Fruit fly (Drosophila melanogaster) whole organism, larva: ENCODE results near the gene CG10748.
A peak's percentile ranks its signal among the peaks of the same experiment; 100 is the strongest.

Experiments used
- noc ChIP-seq: fragments of 200-800 bp; sonication (Bioruptor generic); optimal IDR thresholded peaks from 3 replicates; lab custom pipeline; 2019; ENCODE audit warnings: missing biosample characterization, mild to moderate bottlenecking, missing genetic modification characterization, moderate library complexity

Gene CG10748

DNA sequence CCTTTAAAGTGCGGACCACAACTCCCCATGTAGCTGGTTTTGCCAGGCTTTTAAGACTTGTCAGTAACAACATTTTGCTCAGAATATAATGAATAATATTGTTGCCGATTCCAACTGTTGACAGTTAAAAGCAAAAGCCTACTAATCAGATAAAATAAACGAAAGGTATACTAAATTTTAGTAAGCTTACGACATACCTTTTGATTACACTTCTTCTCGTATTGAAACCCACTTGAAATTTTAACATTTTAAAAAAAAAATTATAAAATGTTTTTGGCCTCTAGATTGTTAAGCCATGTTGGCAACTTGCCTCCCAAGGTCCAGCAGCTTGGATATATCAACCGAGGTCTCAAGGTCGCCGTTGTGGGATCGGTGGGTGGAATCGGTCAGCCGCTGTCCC lies at the start of gene CG10748, which contains the start of gene CG10749:
TSS of gene CG10748 (minus strand) at position 101 of the 400 bp plus-strand sequence.
TSS of gene CG10749 (plus strand) at position 216 of the 400 bp plus-strand sequence.
- no peak for TF ChIP-seq noc (tag; lab: Kevin White, UChicago)

DNA sequence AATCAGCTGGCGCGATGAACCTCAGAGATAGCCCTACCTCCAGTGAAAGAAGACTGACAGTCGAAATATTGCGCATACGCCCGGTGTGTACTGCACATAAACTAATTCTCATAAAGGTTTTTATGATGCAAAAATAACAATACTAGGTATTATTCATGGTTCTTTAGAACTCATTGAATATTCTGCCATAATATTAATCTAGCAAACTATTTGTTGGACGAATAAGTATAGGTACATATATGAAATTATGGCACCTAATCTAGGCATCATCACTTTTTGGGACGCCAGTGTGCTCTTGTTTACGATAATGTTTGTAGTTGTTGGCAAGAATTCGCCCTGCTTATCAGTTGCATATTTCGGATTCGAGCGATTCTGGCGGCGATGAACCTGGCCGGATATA lies 49.6 kb upstream of the CG10748 start:
- TF ChIP-seq noc (tag; lab: Kevin White, UChicago) = peak; percentile 77

DNA sequence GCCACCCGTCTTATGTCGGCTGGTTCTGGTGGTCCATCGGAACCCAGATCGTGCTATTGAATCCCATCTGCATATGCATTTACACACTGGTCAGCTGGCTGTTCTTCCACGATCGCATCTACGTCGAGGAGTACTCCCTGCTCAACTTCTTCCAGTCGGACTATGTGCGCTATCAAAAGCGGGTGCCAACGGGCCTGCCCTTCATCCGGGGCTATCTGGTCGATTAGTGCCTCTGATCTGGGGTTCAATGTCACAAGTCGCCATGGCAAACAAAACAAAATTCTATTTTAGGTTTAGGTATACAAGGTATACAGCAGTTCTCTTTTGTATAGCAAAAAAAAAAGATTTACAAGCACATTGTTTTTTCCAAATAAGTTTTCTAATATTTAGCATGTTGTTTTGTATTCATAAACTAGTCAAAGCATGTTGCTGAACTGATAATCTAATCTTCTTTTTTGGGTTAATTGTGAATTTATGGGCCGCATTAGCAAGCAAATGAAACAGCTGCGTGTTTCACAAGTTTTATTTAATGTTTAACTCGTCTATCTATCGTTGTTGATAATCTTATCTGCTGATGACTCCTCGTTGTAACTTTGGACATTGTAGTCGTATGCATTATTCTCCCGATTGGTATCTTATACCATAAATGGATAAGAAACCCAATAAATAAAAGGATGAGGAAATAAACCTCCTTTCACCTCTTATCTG lies 47.2 kb upstream of the CG10748 start:
- peak; percentile 62 for TF ChIP-seq noc (tag; lab: Kevin White, UChicago)

DNA sequence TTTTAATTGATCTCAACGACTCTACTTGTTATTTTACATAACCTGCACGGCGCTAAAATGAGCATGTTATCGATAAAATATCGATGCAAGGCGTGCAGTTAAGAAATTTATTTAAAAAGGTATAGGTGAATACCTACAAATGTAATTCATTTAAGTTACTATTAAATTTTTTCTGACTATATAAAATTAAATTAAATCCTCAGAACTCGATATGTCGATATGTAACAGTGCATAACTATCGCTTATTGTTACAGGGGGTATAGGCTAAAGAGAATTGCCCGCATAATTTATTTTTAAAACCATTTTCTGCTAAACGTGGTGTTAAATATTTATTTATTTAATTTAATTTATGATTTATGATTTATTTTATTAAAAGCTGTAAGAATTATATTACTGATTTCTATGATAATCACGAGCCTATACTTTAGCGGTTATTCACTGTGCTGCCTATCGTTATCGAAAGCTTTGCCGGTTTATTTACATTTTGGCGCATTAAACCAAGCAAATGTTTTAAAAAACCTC lies 45.7 kb upstream of the CG10748 start, which contains the start of the genes mRpL20 and Icmt:
TSS of gene mRpL20 (minus strand) at position 65 of the 522 bp plus-strand sequence.
TSS of gene Icmt (plus strand) at position 464 of the 522 bp plus-strand sequence.
- peak; percentile 92 for TF ChIP-seq noc (tag; lab: Kevin White, UChicago)

DNA sequence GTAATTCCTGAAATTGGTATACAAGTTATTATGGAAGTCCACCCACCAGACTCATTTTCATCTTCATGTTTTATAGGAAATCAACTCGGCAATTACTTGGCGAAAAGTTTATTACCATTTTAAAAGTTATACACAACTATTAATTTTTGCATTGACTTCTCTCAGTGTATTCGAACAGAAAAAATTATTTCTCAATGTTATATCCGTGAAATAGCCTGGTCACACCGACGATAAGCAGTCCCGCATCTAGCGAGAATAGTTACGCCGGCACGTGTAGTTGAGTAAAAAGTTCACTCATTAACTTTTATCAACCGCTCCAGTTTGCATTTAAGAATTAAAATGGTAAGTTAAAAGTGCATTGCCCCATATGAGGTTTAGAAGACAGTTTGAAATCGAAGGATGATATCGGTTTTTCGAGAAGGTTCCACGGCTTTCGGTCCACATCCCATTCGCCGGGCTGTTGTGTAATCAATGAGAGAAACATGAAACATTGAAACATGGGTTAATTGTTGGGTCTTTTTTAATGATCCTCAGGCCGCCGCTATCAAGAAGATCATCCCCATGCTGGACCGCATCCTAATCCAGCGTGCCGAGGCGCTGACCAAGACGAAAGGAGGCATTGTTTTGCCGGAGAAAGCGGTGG lies 43.8 kb upstream of the CG10748 start, which contains the start of gene CG11267:
TSS of gene CG11267 (plus strand) at position 228 of the 643 bp plus-strand sequence.
- TF ChIP-seq noc (tag; lab: Kevin White, UChicago) = peak; percentile 42

DNA sequence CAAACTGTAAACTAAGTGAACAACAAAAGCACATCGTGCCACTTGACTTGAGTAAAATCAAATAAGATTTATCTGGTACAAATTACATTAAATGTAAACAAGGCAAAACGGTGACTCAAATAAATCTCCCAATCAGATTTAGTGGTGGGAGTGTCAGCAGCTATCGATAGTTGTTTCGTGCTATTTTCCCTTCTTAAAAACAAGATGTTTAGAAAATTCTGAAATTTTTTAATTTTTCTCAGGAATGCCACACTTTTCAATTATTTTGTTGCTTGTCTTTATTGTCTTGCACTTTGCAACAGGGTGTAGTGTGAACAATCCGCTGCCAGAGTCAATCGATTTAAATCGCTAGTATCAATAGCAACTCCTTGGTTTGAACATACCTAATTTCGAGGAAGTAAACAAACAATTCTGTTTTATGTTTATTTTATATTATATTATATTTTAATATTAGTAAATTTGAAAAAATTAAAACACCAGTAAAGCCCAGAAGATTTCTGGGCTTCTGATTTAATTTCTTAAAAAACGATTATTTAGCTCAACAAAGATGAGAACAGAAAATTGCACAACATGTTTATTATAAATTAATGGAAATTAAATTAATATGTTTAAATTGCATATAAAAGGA lies 43.1 kb upstream of the CG10748 start, which contains the start of gene MICAL-like:
TSS of gene MICAL-like (minus strand) at position 138 of the 628 bp plus-strand sequence.
- no peak for TF ChIP-seq noc (tag; lab: Kevin White, UChicago)

DNA sequence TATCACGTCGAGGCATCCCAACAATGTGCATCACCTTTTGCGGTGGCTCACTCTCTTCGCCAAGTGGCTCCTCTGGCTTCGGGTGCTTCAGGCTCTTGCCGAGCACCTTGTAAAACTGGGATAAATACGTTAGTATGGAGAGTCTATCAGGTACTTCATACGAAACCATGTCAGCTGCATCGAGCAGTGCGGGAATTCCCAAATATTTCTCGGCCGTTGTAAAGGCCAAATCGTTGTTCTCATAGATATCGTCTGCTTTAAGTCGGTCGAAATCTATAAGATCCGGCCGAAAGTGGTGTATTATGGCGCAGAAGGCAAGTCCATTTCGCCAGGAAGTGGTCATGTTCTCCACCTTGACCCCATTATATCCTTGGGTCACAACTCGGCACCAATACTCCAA lies 42.5 kb upstream of the CG10748 start:
- no peak for TF ChIP-seq noc (tag; lab: Kevin White, UChicago)

DNA sequence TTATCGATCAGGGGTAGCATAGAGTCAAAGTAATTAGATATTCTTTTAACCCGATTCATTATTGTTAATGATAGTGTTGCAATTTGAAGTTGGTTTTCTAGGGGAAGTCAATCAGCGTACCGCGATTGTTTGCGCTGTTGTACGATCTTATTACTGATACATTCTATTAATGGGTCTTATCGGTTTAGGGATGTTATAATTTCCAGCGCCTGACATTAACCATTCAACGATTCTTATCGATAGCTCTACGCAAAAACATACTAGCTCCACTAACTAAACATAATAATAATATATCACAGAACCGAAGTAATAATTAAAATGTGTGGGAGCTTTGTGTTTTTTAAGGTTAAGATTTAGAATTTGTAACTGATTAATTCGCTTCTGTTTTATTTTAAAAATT lies 39.4 kb upstream of the CG10748 start, which contains the start of gene Cul6:
TSS of gene Cul6 (minus strand) at position 175 of the 400 bp plus-strand sequence.
- no peak for TF ChIP-seq noc (tag; lab: Kevin White, UChicago)

DNA sequence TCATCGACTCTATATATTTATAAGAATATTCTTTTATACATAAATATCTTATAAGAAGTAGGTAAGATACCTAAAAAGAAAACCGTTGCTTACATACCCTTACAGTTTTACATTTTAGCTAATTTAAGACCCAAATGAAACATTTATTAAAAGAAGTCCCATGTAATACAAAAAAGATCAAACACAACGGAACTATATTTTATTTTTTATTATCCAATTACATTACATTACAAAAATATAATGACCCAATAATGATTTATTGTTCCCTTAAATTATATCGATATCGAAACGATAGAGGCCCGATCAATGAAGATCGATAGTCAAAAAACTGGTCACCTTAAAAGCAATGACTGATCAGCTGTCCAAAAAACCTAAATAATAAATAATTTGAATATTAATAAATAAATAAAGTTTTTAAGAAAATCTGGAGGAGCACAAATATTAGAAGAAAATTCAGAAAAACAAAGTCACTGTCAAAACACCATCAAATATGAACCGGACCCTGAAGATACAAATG lies 35.8 kb upstream of the CG10748 start:
- TF ChIP-seq noc (tag; lab: Kevin White, UChicago) = no peak

DNA sequence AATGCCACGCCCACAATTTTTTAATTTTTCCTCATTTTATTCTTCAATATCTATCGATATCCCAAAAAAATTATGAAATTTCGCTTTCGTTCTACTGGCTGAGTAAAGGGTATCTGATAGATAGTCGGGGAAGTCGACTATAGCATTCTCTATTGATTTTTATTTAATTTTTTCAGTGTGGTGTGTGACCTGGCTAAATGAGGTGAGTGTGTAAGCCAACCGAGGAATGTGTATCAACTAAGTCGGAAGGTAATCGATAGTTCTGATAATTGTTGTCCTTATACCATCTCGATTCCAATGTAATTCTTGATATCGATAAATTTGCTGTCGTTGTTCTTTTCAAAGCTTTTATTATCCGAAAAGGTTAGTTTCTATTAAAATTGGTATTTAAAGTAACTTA lies 34.3 kb upstream of the CG10748 start, which contains the start of gene CG11263:
TSS of gene CG11263 (plus strand) at position 328 of the 400 bp plus-strand sequence.
- no peak for TF ChIP-seq noc (tag; lab: Kevin White, UChicago)

DNA sequence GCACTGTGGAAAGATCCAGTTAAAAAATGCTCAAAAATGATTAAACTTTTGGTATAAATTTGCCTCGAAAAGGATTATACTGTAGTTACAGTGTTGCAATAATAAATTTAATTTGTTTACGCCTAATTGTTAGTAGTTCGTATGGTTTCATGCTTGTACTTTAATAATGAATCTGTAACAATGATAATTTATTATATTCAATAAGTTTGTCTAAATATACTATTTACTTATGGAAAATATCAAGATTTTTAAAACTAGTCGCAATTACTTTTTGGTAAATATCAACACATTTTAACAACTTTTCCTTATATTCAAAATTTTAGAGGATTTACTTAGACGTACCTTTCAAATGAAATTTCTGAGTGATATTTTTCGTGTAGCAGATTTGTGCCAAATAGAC lies 22.7 kb upstream of the CG10748 start, which contains the start of gene CG11262:
TSS of gene CG11262 (plus strand) at position 301 of the 400 bp plus-strand sequence.
- no peak for TF ChIP-seq noc (tag; lab: Kevin White, UChicago)

DNA sequence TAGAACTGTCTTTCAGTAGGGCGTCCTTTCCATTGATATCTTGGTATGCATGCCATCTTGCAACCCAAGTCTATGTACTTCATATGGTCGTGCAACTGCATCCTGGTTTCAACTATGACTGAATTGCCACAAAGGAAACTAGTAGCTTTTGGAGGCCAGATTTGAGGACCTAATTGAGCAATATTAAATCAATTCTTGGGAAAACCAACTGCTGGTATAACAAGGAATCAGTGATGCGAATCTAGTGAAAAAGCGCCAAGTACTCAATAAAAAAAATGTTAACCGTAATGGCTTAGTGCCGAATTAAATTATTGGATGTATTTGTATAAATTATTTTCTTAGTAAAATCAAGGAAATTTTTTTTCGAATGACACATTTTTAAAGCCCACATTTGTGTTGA lies 4.5 kb downstream of the CG10748 start, which contains the start of gene Or69a:
TSS of gene Or69a (minus strand) at position 101 of the 400 bp plus-strand sequence.
- no peak for TF ChIP-seq noc (tag; lab: Kevin White, UChicago)

DNA sequence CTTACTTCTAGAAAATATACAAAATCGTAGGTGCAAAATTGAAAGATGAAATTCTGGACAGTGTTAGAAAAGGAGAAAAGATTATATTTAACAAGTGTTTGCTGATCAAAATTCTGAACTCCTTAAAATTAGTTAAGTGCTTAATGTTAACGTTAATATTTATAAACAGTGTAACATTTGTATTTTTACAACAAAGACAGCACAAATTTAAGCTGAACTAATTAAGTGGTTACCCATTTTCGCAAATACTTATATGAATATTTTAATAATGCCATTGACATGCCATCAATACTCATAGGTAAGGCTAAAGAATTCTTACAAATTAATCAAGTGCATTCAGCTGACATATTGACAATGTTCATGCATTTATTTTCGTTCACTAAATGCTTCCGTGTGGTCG lies 17.6 kb downstream of the CG10748 start, which contains the start of gene CG10752:
TSS of gene CG10752 (minus strand) at position 101 of the 400 bp plus-strand sequence.
- TF ChIP-seq noc (tag; lab: Kevin White, UChicago) = no peak

DNA sequence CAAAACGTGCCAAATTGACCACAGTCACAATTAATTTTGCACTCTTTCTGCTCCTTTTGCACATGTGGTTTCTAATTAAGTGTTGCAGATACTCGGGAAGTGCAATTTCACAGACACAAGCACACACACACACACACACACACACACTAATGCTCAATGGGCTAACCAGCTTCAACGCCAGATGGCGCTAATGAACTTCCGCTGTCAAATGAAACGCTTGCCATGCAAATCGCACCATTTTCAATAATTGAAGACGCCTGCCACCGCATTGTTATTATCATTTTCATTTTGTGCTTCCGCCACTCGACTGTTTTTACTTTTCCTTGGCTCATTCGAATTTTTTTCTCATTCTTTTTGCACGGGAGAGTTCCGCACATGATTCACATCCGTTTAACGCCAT lies 22.8 kb downstream of the CG10748 start:
- TF ChIP-seq noc (tag; lab: Kevin White, UChicago) = no peak
